Worm (Caenorhabditis elegans): Measurements from ENCODE around the gene F34D10.4.
"Not testable (repeated sequence)": the region's sequence is repeated elsewhere in the genome, so short reads cannot be mapped to it uniquely, and the experiment has no call there.

DNA sequence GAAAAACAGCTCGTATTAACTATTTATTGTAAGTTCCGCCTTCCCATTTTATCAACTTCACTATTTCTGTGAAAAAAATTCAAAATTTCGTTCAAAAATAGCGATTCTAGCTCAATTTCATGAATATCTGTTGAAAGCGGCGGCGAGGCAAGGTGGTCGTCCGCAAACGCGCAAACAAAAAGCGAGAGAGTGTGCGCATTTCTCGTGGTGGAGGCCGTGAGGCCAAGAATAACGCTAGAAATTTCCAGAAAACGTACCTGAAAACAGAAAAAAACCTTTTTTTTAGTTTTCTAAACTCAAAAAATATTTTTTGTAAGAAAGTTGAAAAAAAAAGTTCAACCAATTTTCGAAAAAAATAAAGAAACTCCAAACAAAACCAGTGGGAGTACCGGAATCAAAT is 39.2 kb upstream of the F34D10.4 start:
- not testable (repeated sequence) for TF ChIP-seq lin-35 (GFP tag; optimal IDR thresholded peaks at IDR 0.05); elt-3 (tag; optimal IDR thresholded peaks at IDR 0.05); dpl-1 (GFP tag; optimal IDR thresholded peaks at IDR 0.05); ceh-82 (tag; optimal IDR thresholded peaks at IDR 0.05); jun-1 (tag; optimal IDR thresholded peaks at IDR 0.05); unc-62 (GFP tag; optimal IDR thresholded peaks at IDR 0.05); C34B4.2 (tag; optimal IDR thresholded peaks at IDR 0.05); ama-1 (optimal IDR thresholded peaks at IDR 0.05); fkh-10 (GFP tag; optimal IDR thresholded peaks at IDR 0.05); rnt-1 (tag; optimal IDR thresholded peaks at IDR 0.05); lsy-2 (tag; optimal IDR thresholded peaks at IDR 0.05)

Measured in whole organism, L1 larva.